Worm (Caenorhabditis elegans) whole organism, late embryonic: ENCODE results near the gene Y39E4B.6.

Experiments used
- C08G9.2 ChIP-seq: sonication (generic microtip); optimal IDR thresholded peaks from 2 replicates; lab custom pipeline; 2016; ENCODE audit warnings: mild to moderate bottlenecking, missing genetic modification characterization, moderate library complexity, missing compliant biosample characterization
- C38D4.7 ChIP-seq: fragments of 200-800 bp; sonication (Bioruptor generic); optimal IDR thresholded peaks from 2 replicates; lab custom pipeline; 2018; ENCODE audit warnings: mild to moderate bottlenecking, missing genetic modification characterization, moderate library complexity, missing compliant biosample characterization
- K02D7.2 ChIP-seq: sonication (generic microtip); optimal IDR thresholded peaks from 2 replicates; lab custom pipeline; 2017; ENCODE audit warnings: mild to moderate bottlenecking, missing genetic modification characterization, missing compliant biosample characterization
- K09A11.1 ChIP-seq: sonication (generic microtip); optimal IDR thresholded peaks from 2 replicates; lab custom pipeline; 2017; ENCODE audit warnings: antibody characterized with exemption, mild to moderate bottlenecking, missing genetic modification characterization, missing compliant biosample characterization; ENCODE audit not compliant: insufficient read depth
- Y22D7AL.16 ChIP-seq: sonication (generic microtip); optimal IDR thresholded peaks from 2 replicates; lab custom pipeline; 2016; ENCODE audit warnings: missing genetic modification characterization, missing compliant biosample characterization
- ahr-1 ChIP-seq: sonication (generic microtip); optimal IDR thresholded peaks from 2 replicates; lab custom pipeline; 2016; ENCODE audit warnings: missing genetic modification characterization, missing compliant biosample characterization
- ama-1 ChIP-seq: fragments of 150-350 bp; optimal IDR thresholded peaks from 2 replicates; lab custom pipeline; 2014
- ceh-14 ChIP-seq: sonication (generic microtip); optimal IDR thresholded peaks from 2 replicates; lab custom pipeline; 2016; ENCODE audit warnings: missing genotype, missing genetic modification characterization, missing compliant biosample characterization
- ceh-18 ChIP-seq: sonication (generic microtip); optimal IDR thresholded peaks from 2 replicates; lab custom pipeline; 2016; ENCODE audit warnings: missing genetic modification characterization, missing compliant biosample characterization
- ceh-19 ChIP-seq: fragments of 200-800 bp; sonication (Bioruptor generic); optimal IDR thresholded peaks from 2 replicates; lab custom pipeline; 2018; ENCODE audit warnings: mild to moderate bottlenecking, missing genetic modification characterization, missing compliant biosample characterization
- ceh-2 ChIP-seq: sonication (generic microtip); optimal IDR thresholded peaks from 2 replicates; lab custom pipeline; 2016; ENCODE audit warnings: missing genotype, missing genetic modification characterization, missing compliant biosample characterization
- ceh-22 ChIP-seq: sonication (generic microtip); optimal IDR thresholded peaks from 2 replicates; lab custom pipeline; 2017; ENCODE audit warnings: missing biosample characterization, missing genetic modification characterization
- ceh-24 ChIP-seq: sonication (generic microtip); optimal IDR thresholded peaks from 2 replicates; lab custom pipeline; 2016; ENCODE audit warnings: mild to moderate bottlenecking, missing genetic modification characterization, missing compliant biosample characterization
- ceh-31 ChIP-seq: sonication (generic microtip); optimal IDR thresholded peaks from 2 replicates; lab custom pipeline; 2016; ENCODE audit warnings: missing genetic modification characterization, missing compliant biosample characterization
- ceh-34 ChIP-seq: sonication (generic microtip); optimal IDR thresholded peaks from 2 replicates; lab custom pipeline; 2016; ENCODE audit warnings: mild to moderate bottlenecking, missing genetic modification characterization, missing compliant biosample characterization
- ceh-48 ChIP-seq: sonication (generic microtip); optimal IDR thresholded peaks from 2 replicates; lab custom pipeline; 2016; ENCODE audit warnings: missing genetic modification characterization, inconsistent platforms, missing compliant biosample characterization
- ceh-9 ChIP-seq: sonication (generic microtip); optimal IDR thresholded peaks from 2 replicates; lab custom pipeline; 2016; ENCODE audit warnings: mild to moderate bottlenecking, missing genetic modification characterization, inconsistent platforms, missing compliant biosample characterization
- che-1 ChIP-seq: sonication (generic microtip); optimal IDR thresholded peaks from 2 replicates; lab custom pipeline; 2016; ENCODE audit warnings: mild to moderate bottlenecking, missing genetic modification characterization, missing compliant biosample characterization
- dmd-4 ChIP-seq: sonication (generic microtip); optimal IDR thresholded peaks from 2 replicates; lab custom pipeline; 2016; ENCODE audit warnings: borderline replicate concordance, missing genetic modification characterization, missing compliant biosample characterization
- elt-4 ChIP-seq: sonication (generic microtip); optimal IDR thresholded peaks from 2 replicates; lab custom pipeline; 2016; ENCODE audit warnings: missing genetic modification characterization, missing compliant biosample characterization
- ets-4 ChIP-seq: sonication (generic microtip); optimal IDR thresholded peaks from 2 replicates; lab custom pipeline; 2016; ENCODE audit warnings: missing genetic modification characterization, missing compliant biosample characterization
- eyg-1 ChIP-seq: sonication (generic microtip); optimal IDR thresholded peaks from 2 replicates; lab custom pipeline; 2016; ENCODE audit warnings: missing genotype, missing genetic modification characterization, missing compliant biosample characterization
- fax-1 ChIP-seq: sonication (generic microtip); optimal IDR thresholded peaks from 2 replicates; lab custom pipeline; 2016; ENCODE audit warnings: missing genotype, missing genetic modification characterization, missing compliant biosample characterization
- fkh-10 ChIP-seq: fragments of 150-350 bp; optimal IDR thresholded peaks from 2 replicates; lab custom pipeline; 2014; ENCODE audit warnings: missing biosample characterization, missing genetic modification reagents, missing genetic modification characterization
- fkh-6 ChIP-seq: sonication (generic microtip); optimal IDR thresholded peaks from 2 replicates; lab custom pipeline; 2016; ENCODE audit warnings: missing genetic modification characterization, missing compliant biosample characterization
- hlh-13 ChIP-seq: fragments of 200-800 bp; sonication (Bioruptor generic); optimal IDR thresholded peaks from 2 replicates; lab custom pipeline; 2018; ENCODE audit warnings: mild to moderate bottlenecking, missing genetic modification characterization, missing compliant biosample characterization
- hlh-15 ChIP-seq: sonication (generic microtip); optimal IDR thresholded peaks from 2 replicates; lab custom pipeline; 2016; ENCODE audit warnings: missing genetic modification characterization, missing compliant biosample characterization
- hlh-30 ChIP-seq: sonication (generic microtip); optimal IDR thresholded peaks from 2 replicates; lab custom pipeline; 2017; ENCODE audit warnings: antibody characterized with exemption, missing genetic modification characterization, missing compliant biosample characterization; ENCODE audit not compliant: insufficient read depth
- mec-3 ChIP-seq: sonication (generic microtip); optimal IDR thresholded peaks from 2 replicates; lab custom pipeline; 2016; ENCODE audit warnings: borderline replicate concordance, missing genetic modification characterization, missing compliant biosample characterization
- nfya-1 ChIP-seq: sonication (generic microtip); optimal IDR thresholded peaks from 2 replicates; lab custom pipeline; 2017; ENCODE audit warnings: missing genetic modification characterization, mild to moderate bottlenecking, missing compliant biosample characterization, antibody characterized with exemption, moderate library complexity
- nhr-11 ChIP-seq: fragments of 150-350 bp; optimal IDR thresholded peaks from 2 replicates; lab custom pipeline; 2014; ENCODE audit warnings: missing biosample characterization, missing genetic modification characterization
- pag-3 ChIP-seq: sonication (generic microtip); optimal IDR thresholded peaks from 2 replicates; lab custom pipeline; 2016; ENCODE audit warnings: missing compliant biosample characterization, missing genetic modification characterization, borderline replicate concordance
- pat-9 ChIP-seq: fragments of 200-800 bp; sonication (Bioruptor generic); optimal IDR thresholded peaks from 2 replicates; lab custom pipeline; 2018; ENCODE audit warnings: mild to moderate bottlenecking, missing genetic modification characterization, moderate library complexity, missing compliant biosample characterization
- pha-4 ChIP-seq: fragments of 150-350 bp; optimal IDR thresholded peaks from 2 replicates; lab custom pipeline; 2018; ENCODE audit warnings: missing biosample characterization, missing genetic modification reagents, missing genetic modification characterization
- pqm-1 ChIP-seq: sonication (generic microtip); optimal IDR thresholded peaks from 2 replicates; lab custom pipeline; 2016; ENCODE audit warnings: missing genetic modification characterization, missing compliant biosample characterization
- ref-2 ChIP-seq: sonication (generic microtip); optimal IDR thresholded peaks from 2 replicates; lab custom pipeline; 2016; ENCODE audit warnings: missing genetic modification characterization, missing compliant biosample characterization
- sdc-2 ChIP-seq: sonication (generic microtip); optimal IDR thresholded peaks from 2 replicates; lab custom pipeline; 2016; ENCODE audit warnings: missing genotype, missing genetic modification characterization, missing compliant biosample characterization
- sox-2 ChIP-seq: fragments of 200-800 bp; sonication (Bioruptor generic); IDR thresholded peaks from 2 replicates; pipeline ENCODE4 v1.3.6; 2022; ENCODE audit warnings: missing genetic modification reagents, missing genetic modification characterization, missing compliant biosample characterization
- sox-4 ChIP-seq: sonication (generic microtip); optimal IDR thresholded peaks from 2 replicates; lab custom pipeline; 2017; ENCODE audit warnings: mild to moderate bottlenecking, missing genetic modification characterization, inconsistent platforms, missing compliant biosample characterization
- tbx-7 ChIP-seq: sonication (generic microtip); optimal IDR thresholded peaks from 2 replicates; lab custom pipeline; 2016; ENCODE audit warnings: missing genotype, missing genetic modification characterization, missing compliant biosample characterization
- unc-3 ChIP-seq, 2 experiments: fragments of 200-800 bp in 1 of 2; sonication (Bioruptor generic) in 1 of 2; sonication (generic microtip) in 1 of 2; conservative IDR thresholded peaks in 1 of 2; optimal IDR thresholded peaks in 1 of 2; 2 replicates each; pipeline versions ENCODE4 v1.3.6 to Lab custom; 2016 to 2022; ENCODE audit warnings: missing compliant biosample characterization in 2 of 2, missing genetic modification characterization in 2 of 2, missing genetic modification reagents in 1 of 2
- unc-55 ChIP-seq: sonication (generic microtip); optimal IDR thresholded peaks from 2 replicates; lab custom pipeline; 2017; ENCODE audit warnings: missing biosample characterization, missing genetic modification reagents, missing genetic modification characterization
- zip-5 ChIP-seq: sonication (generic microtip); optimal IDR thresholded peaks from 2 replicates; lab custom pipeline; 2016; ENCODE audit warnings: missing genetic modification characterization, missing compliant biosample characterization
- ztf-16 ChIP-seq: sonication (generic microtip); optimal IDR thresholded peaks from 2 replicates; lab custom pipeline; 2017; ENCODE audit warnings: missing genetic modification characterization, missing compliant biosample characterization

The Y39E4B.6 gene

DNA sequence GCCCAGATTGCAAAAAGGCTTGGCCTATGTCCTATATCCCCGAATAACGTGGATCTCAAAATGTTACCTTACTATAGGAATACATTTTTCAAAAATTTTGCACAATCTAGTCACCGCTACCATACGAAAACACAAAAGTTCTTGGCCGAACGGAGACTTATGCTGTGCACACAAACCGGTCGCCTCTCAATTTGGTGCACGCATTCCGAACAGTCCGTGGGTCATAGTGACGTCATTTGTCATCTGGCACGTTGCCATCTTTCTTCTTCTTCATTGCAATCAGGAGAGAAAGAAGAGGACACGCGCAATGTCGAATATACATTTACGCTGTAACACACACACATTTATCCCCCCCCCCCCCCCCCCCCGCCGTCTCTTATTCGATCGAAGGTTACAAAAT lies 4.9 kb upstream of the Y39E4B.6 start:
- TF ChIP-seq C08G9.2 (no peak), hlh-30 (tag; lab: Kevin White, UChicago) (no peak), ceh-14 (tag; lab: Kevin White, UChicago) (no peak)
- TF ChIP-seq, all 69 proteins: peak for 0

DNA sequence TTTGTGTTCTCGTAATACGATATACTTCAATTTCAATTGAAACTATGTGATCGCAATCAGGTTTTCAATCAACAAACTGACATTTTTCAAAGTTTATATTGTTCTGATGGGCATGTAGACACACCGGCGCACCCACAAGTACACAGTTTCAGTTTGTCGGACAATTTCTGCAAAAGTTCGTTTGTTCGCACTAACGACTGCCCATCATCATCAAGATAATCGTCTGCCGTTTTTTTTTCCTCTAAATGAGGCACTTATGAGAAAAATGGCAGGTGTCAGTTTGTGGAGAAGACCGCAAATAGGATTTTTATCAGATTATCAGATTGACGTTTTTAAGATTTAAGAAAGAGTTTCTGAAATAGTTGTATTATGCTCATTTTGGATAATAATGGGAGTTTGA lies 3.7 kb upstream of the Y39E4B.6 start:
- TF ChIP-seq ceh-18 (tag; lab: Kevin White, UChicago) (no peak), ref-2 (tag; lab: Kevin White, UChicago) (no peak), Y22D7AL.16 (tag; lab: Kevin White, UChicago) (no peak), dmd-4 (tag; lab: Kevin White, UChicago) (no peak), fax-1 (no peak), ahr-1 (tag; lab: Kevin White, UChicago) (no peak), ceh-19 (no peak), ceh-31 (tag; lab: Kevin White, UChicago) (no peak), K02D7.2 (no peak), unc-3 (GFP tag; conservative IDR thresholded peaks at IDR 0.05; lab: Robert Waterston, UW) (no peak), unc-3 (tag; optimal IDR thresholded peaks at IDR 0.05; lab: Kevin White, UChicago) (no peak), ztf-16 (tag; lab: Kevin White, UChicago) (no peak), elt-4 (tag; lab: Kevin White, UChicago) (no peak), ceh-2 (no peak), mec-3 (tag; lab: Kevin White, UChicago) (no peak), sox-4 (no peak)

DNA sequence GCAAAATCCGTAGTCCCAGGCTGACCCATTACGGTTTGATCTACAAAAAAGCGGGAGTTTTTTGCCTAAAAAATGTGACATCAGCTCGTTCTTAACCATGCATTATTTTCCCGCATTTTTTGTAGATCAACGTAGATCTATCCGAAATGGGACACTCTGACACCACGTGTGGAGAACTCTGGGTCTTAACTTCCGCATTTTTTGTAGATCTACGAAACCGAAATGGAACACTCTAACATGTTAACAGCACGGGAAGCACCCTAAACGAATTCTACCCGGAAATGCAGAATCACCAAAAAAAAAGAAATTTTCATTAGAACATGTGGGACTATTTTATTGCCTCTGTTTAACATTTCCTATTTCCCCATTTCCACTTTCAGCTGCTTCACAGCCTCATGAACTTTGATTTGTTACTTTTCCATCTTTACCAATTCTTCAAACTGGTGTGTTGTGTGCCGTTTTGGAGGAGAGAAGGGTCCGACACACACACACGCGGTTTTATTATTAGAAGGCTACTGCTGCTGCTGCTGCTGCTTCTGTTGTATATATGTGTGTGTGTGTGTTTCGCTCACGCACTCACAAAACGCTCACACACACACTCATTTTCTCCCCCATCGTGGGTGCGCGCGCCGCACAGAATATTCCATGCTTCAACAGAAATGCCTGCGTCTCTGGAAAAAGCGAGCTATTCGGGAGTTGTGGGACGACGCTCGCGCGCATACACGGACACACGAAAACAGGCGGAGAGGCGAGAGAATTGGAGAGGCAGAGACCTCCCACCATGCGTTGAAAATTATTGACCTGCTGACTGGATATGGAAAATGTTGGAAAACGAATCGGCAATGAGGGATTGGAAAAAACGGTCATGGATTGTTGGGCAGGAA lies 2.4 kb upstream of the Y39E4B.6 start:
- TF ChIP-seq Y22D7AL.16 (tag; lab: Kevin White, UChicago) (no peak), sox-2 (GFP tag; lab: Robert Waterston, UW) (no peak), ceh-2 (peak; percentile 68), fkh-6 (tag; lab: Kevin White, UChicago) (peak; percentile 38), ama-1 (peak; percentile 56), ref-2 (tag; lab: Kevin White, UChicago) (peak; percentile 92), C08G9.2 (peak; percentile 65), ceh-22 (peak; percentile 4), sdc-2 (peak; percentile 47), C38D4.7 (GFP tag; lab: Kevin White, UChicago) (no peak), mec-3 (tag; lab: Kevin White, UChicago) (peak; percentile 41), pqm-1 (tag; lab: Kevin White, UChicago) (no peak), ceh-14 (tag; lab: Kevin White, UChicago) (peak; percentile 82), pat-9 (tag; lab: Kevin White, UChicago) (peak; percentile 55), unc-55 (GFP tag; lab: Kevin White, UChicago) (peak; percentile 83), hlh-30 (tag; lab: Kevin White, UChicago) (peak; percentile 88), unc-3 (GFP tag; conservative IDR thresholded peaks at IDR 0.05; lab: Robert Waterston, UW) (no peak; the same call in 1 of the 2 replicates), unc-3 (tag; optimal IDR thresholded peaks at IDR 0.05; lab: Kevin White, UChicago) (peak; percentile 65), K09A11.1 (tag; lab: Kevin White, UChicago) (peak; percentile 23), pag-3 (tag; lab: Kevin White, UChicago) (peak; percentile 61), ceh-48 (tag; lab: Kevin White, UChicago) (peak; percentile 65), ztf-16 (tag; lab: Kevin White, UChicago) (no peak), zip-5 (tag; lab: Kevin White, UChicago) (no peak), che-1 (peak; percentile 9), pha-4 (no peak), ceh-34 (tag; lab: Kevin White, UChicago) (peak; percentile 86), hlh-15 (tag; lab: Kevin White, UChicago) (no peak), ceh-24 (tag; lab: Kevin White, UChicago) (no peak), elt-4 (tag; lab: Kevin White, UChicago) (no peak), eyg-1 (tag; lab: Kevin White, UChicago) (peak; percentile 45), ceh-9 (tag; lab: Kevin White, UChicago) (no peak), tbx-7 (tag; lab: Kevin White, UChicago) (no peak), ahr-1 (tag; lab: Kevin White, UChicago) (peak; percentile 34), hlh-13 (GFP tag; lab: Kevin White, UChicago) (no peak), fkh-10 (GFP tag; lab: Kevin White, UChicago) (peak; percentile 63), ceh-31 (tag; lab: Kevin White, UChicago) (peak; percentile 97), nfya-1 (tag; lab: Kevin White, UChicago) (peak; percentile 95), nhr-11 (no peak), ets-4 (tag; lab: Kevin White, UChicago) (peak; percentile 73)
